Worm (Caenorhabditis elegans) whole organism, L4 larva: Measurements from ENCODE around the gene F59A6.11.

ENCODE experiments used
- R02D3.7 ChIP-seq: fragments of 150-350 bp; sonication (generic microtip); optimal IDR thresholded peaks from 3 replicates; lab custom pipeline; 2014; ENCODE audit warnings: missing biosample characterization, missing genetic modification characterization
- daf-19 ChIP-seq: fragments of 200-800 bp; sonication (Bioruptor generic); conservative IDR thresholded peaks from 2 replicates; pipeline ENCODE4 v1.3.6; 2022; ENCODE audit warnings: missing genetic modification characterization, missing compliant biosample characterization
- duxl-1 ChIP-seq: sonication (generic microtip); optimal IDR thresholded peaks from 2 replicates; lab custom pipeline; 2016; ENCODE audit warnings: mild to moderate bottlenecking, missing genetic modification characterization, moderate library complexity, missing compliant biosample characterization; ENCODE audit not compliant: poor library complexity
- dve-1 ChIP-seq: sonication (generic microtip); optimal IDR thresholded peaks from 2 replicates; lab custom pipeline; 2017; ENCODE audit warnings: antibody characterized with exemption, mild to moderate bottlenecking, missing genetic modification characterization, missing compliant biosample characterization; ENCODE audit not compliant: insufficient read depth
- egl-27 ChIP-seq: sonication (generic microtip); optimal IDR thresholded peaks from 3 replicates; lab custom pipeline; 2017; ENCODE audit warnings: missing biosample characterization, missing genetic modification reagents, missing genetic modification characterization
- lin-13 ChIP-seq: fragments of 150-350 bp; optimal IDR thresholded peaks from 2 replicates; lab custom pipeline; 2014; ENCODE audit warnings: missing biosample characterization, missing genetic modification reagents, missing genetic modification characterization
- lin-38 ChIP-seq: fragments of 200-800 bp; sonication (Bioruptor generic); IDR thresholded peaks from 2 replicates; pipeline ENCODE4 v1.3.6; 2022; ENCODE audit warnings: missing genetic modification reagents, missing genetic modification characterization, missing compliant biosample characterization
- pha-4 ChIP-seq, 2 experiments: fragments of 150-350 bp in 1 of 2; fragments of 200-800 bp in 1 of 2; sonication (Bioruptor generic) in 1 of 2; IDR thresholded peaks in 1 of 2; optimal IDR thresholded peaks in 1 of 2; 2 replicates each; pipeline versions ENCODE4 v1.3.6 to Lab custom; 2014 to 2022; ENCODE audit warnings: missing genetic modification characterization in 2 of 2, missing genetic modification reagents in 2 of 2, missing biosample characterization in 1 of 2, missing compliant biosample characterization in 1 of 2
- sdz-12 ChIP-seq: fragments of 200-800 bp; sonication (Bioruptor generic); optimal IDR thresholded peaks from 2 replicates; lab custom pipeline; 2018; ENCODE audit warnings: mild to moderate bottlenecking, missing genetic modification characterization, missing compliant biosample characterization
- snpc-4 ChIP-seq: fragments of 150-350 bp; optimal IDR thresholded peaks from 2 replicates; lab custom pipeline; 2014; ENCODE audit warnings: missing biosample characterization, missing genetic modification characterization
- unc-130 ChIP-seq: sonication (generic microtip); optimal IDR thresholded peaks from 2 replicates; lab custom pipeline; 2016; ENCODE audit warnings: missing genetic modification reagents, missing genetic modification characterization, missing compliant biosample characterization
- unc-39 ChIP-seq: sonication (generic microtip); optimal IDR thresholded peaks from 2 replicates; lab custom pipeline; 2017; ENCODE audit warnings: missing biosample characterization, missing genetic modification characterization
- unc-62 ChIP-seq, 3 experiments: fragments of 150-350 bp in 1 of 3; sonication (generic microtip); optimal IDR thresholded peaks in 2 of 3; peaks in 1 of 3; 1 replicate in 1 of 3; 2 replicates in 2 of 3; lab custom pipeline; 2014 to 2017; ENCODE audit warnings: missing biosample characterization in 3 of 3, missing genetic modification characterization in 3 of 3, missing genetic modification reagents in 3 of 3, missing genotype in 1 of 3
- zag-1 ChIP-seq: fragments of 150-350 bp; optimal IDR thresholded peaks from 2 replicates; lab custom pipeline; 2014; ENCODE audit warnings: missing biosample characterization, missing genetic modification characterization

ce11 chrII:5008033-5008432, 9.5 kb upstream of the F59A6.11 start, which contains the start of gene F59A6.3:
- TF ChIP-seq unc-130 (no peak), R02D3.7 (no peak), snpc-4 (tag; lab: Kevin White, UChicago) (no peak), zag-1 (no peak), lin-13 (no peak), sdz-12 (GFP tag; lab: Kevin White, UChicago) (no peak), egl-27 (tag; lab: Kevin White, UChicago) (no peak), unc-62 (GFP tag; optimal IDR thresholded peaks at IDR 0.05 in 1 of 2; lab: Kevin White, UChicago) (no peak), unc-62 (tag; optimal IDR thresholded peaks at IDR 0.05; lab: Kevin White, UChicago) (no peak), pha-4 (GFP tag; IDR thresholded peaks at IDR 0.05; lab: Robert Waterston, UW) (no peak), pha-4 (tag; optimal IDR thresholded peaks at IDR 0.05; lab: Kevin White, UChicago) (no peak), lin-38 (GFP tag; lab: Robert Waterston, UW) (no peak), daf-19 (GFP tag; lab: Robert Waterston, UW) (no peak), duxl-1 (no peak), unc-39 (tag; lab: Kevin White, UChicago) (no peak), dve-1 (tag; lab: Kevin White, UChicago) (no peak)
